Fruit fly (Drosophila melanogaster) whole organism, embryonic: ENCODE results near the gene CG14252.

ENCODE experiments used
- Awh ChIP-seq: fragments of 200-800 bp; sonication (Bioruptor generic); IDR thresholded peaks from 2 replicates; pipeline ENCODE4, ENCODE4 v1.3.6; 2022; ENCODE audit warnings: missing biosample characterization, missing genetic modification characterization
- B-H2 ChIP-seq: fragments of 200-800 bp; sonication (Bioruptor generic); optimal IDR thresholded peaks from 2 replicates; lab custom pipeline; 2018; ENCODE audit warnings: missing biosample characterization, mild to moderate bottlenecking, missing genetic modification characterization
- CG1024 ChIP-seq: fragments of 200-800 bp; sonication (Bioruptor generic); IDR thresholded peaks from 2 replicates; pipeline ENCODE4 v1.3.6; 2022; ENCODE audit warnings: missing biosample characterization, missing genetic modification characterization
- CG10267 ChIP-seq: fragments of 200-800 bp; sonication (Bioruptor generic); optimal IDR thresholded peaks from 2 replicates; lab custom pipeline; 2018; ENCODE audit warnings: missing biosample characterization, mild to moderate bottlenecking, missing genetic modification characterization, moderate library complexity
- CG10959 ChIP-seq: fragments of 200-800 bp; sonication (Bioruptor generic); IDR thresholded peaks from 2 replicates; pipeline ENCODE4 v1.3.6; 2022; ENCODE audit warnings: missing biosample characterization, missing genetic modification characterization
- CG10979 ChIP-seq: fragments of 200-800 bp; sonication (Bioruptor generic); optimal IDR thresholded peaks from 2 replicates; lab custom pipeline; 2018; ENCODE audit warnings: missing biosample characterization, mild to moderate bottlenecking, missing genetic modification characterization, moderate library complexity
- CG11456 ChIP-seq: fragments of 200-800 bp; sonication (Bioruptor generic); IDR thresholded peaks from 3 replicates; pipeline ENCODE4 v1.3.6; 2022; ENCODE audit warnings: missing biosample characterization, missing genetic modification characterization
- CG12104 ChIP-seq: fragments of 200-800 bp; sonication (Bioruptor generic); optimal IDR thresholded peaks from 3 replicates; lab custom pipeline; 2016; ENCODE audit warnings: missing biosample characterization, missing genetic modification characterization
- CG13894 ChIP-seq: fragments of 200-800 bp; sonication (Bioruptor generic); optimal IDR thresholded peaks from 3 replicates; lab custom pipeline; 2018; ENCODE audit warnings: missing biosample characterization, mild to moderate bottlenecking, missing genetic modification characterization, moderate library complexity
- CG14667 ChIP-seq: fragments of 200-800 bp; sonication (Bioruptor generic); IDR thresholded peaks from 2 replicates; pipeline ENCODE4 v1.3.6; 2022; ENCODE audit warnings: missing biosample characterization, missing genetic modification characterization
- CG14710 ChIP-seq: fragments of 200-800 bp; sonication (Bioruptor generic); optimal IDR thresholded peaks from 3 replicates; lab custom pipeline; 2019; ENCODE audit warnings: missing biosample characterization, mild to moderate bottlenecking, missing genetic modification characterization, moderate library complexity
- CG1603 ChIP-seq: fragments of 200-800 bp; sonication (Bioruptor generic); optimal IDR thresholded peaks from 2 replicates; lab custom pipeline; 2019; ENCODE audit warnings: missing biosample characterization, mild to moderate bottlenecking, missing genetic modification characterization, moderate library complexity
- CG3065 ChIP-seq: fragments of 200-800 bp; sonication (Bioruptor generic); optimal IDR thresholded peaks from 2 replicates; lab custom pipeline; 2016; ENCODE audit warnings: missing biosample characterization, missing genetic modification characterization
- CG34376 ChIP-seq: fragments of 200-800 bp; sonication (Bioruptor generic); optimal IDR thresholded peaks from 2 replicates; lab custom pipeline; 2018; ENCODE audit warnings: missing biosample characterization, mild to moderate bottlenecking, missing genetic modification characterization
- CG6272 ChIP-seq: fragments of 200-800 bp; sonication (Bioruptor generic); IDR thresholded peaks from 2 replicates; pipeline ENCODE4 v1.3.6; 2022; ENCODE audit warnings: missing biosample characterization, missing genetic modification characterization
- CG7745 ChIP-seq: fragments of 200-800 bp; sonication (Bioruptor generic); optimal IDR thresholded peaks from 2 replicates; lab custom pipeline; 2018; ENCODE audit warnings: missing biosample characterization, mild to moderate bottlenecking, missing genetic modification characterization, moderate library complexity
- CG9932 ChIP-seq: fragments of 200-800 bp; sonication (Bioruptor generic); IDR thresholded peaks from 2 replicates; pipeline ENCODE4 v1.3.6; 2022; ENCODE audit warnings: missing biosample characterization, missing genetic modification characterization
- Fer2 ChIP-seq: fragments of 200-800 bp; sonication (Bioruptor generic); optimal IDR thresholded peaks from 2 replicates; lab custom pipeline; 2018; ENCODE audit warnings: missing biosample characterization, mild to moderate bottlenecking, missing genetic modification characterization, moderate library complexity
- MESR4 ChIP-seq: fragments of 200-800 bp; sonication (Bioruptor generic); optimal IDR thresholded peaks from 2 replicates; lab custom pipeline; 2018; ENCODE audit warnings: missing biosample characterization, mild to moderate bottlenecking, missing genetic modification characterization, moderate library complexity
- Mad ChIP-seq: fragments of 200-800 bp; sonication (Bioruptor generic); optimal IDR thresholded peaks from 2 replicates; lab custom pipeline; 2016; ENCODE audit warnings: missing biosample characterization, missing genetic modification characterization
- Myb ChIP-seq: fragments of 200-800 bp; sonication (Bioruptor generic); optimal IDR thresholded peaks from 2 replicates; lab custom pipeline; 2016; ENCODE audit warnings: missing biosample characterization, missing genetic modification characterization
- NC2β ChIP-seq: fragments of 200-800 bp; sonication (Bioruptor generic); optimal IDR thresholded peaks from 2 replicates; lab custom pipeline; 2016; ENCODE audit warnings: missing biosample characterization, missing genetic modification characterization
- Usf ChIP-seq: fragments of 200-800 bp; sonication (Bioruptor generic); optimal IDR thresholded peaks from 2 replicates; lab custom pipeline; 2017; ENCODE audit warnings: missing genotype, missing biosample characterization, missing genetic modification characterization
- aop ChIP-seq: fragments of 200-800 bp; sonication (Bioruptor generic); IDR thresholded peaks from 2 replicates; pipeline ENCODE4 v1.3.6; 2022; ENCODE audit warnings: missing biosample characterization, missing genetic modification characterization
- ara ChIP-seq: fragments of 200-800 bp; sonication (Bioruptor generic); IDR thresholded peaks from 2 replicates; pipeline ENCODE4 v1.3.6; 2022; ENCODE audit warnings: missing biosample characterization, missing genetic modification characterization
- bigmax ChIP-seq: fragments of 200-800 bp; sonication (Bioruptor generic); optimal IDR thresholded peaks from 2 replicates; lab custom pipeline; 2018; ENCODE audit warnings: missing biosample characterization, mild to moderate bottlenecking, missing genetic modification characterization
- bsh ChIP-seq, 2 experiments: fragments of 200-800 bp; sonication (Bioruptor generic); optimal IDR thresholded peaks; 2 replicates each; lab custom pipeline; 2017 to 2018; ENCODE audit warnings: mild to moderate bottlenecking in 2 of 2, missing biosample characterization in 2 of 2, missing genetic modification characterization in 2 of 2, moderate library complexity in 1 of 2
- danr ChIP-seq: fragments of 200-800 bp; sonication (Bioruptor generic); IDR thresholded peaks from 2 replicates; pipeline ENCODE4 v1.3.6; 2022; ENCODE audit warnings: missing biosample characterization, missing genetic modification characterization
- en ChIP-seq: fragments of 200-800 bp; sonication (Bioruptor generic); optimal IDR thresholded peaks from 2 replicates; lab custom pipeline; 2016; ENCODE audit warnings: missing biosample characterization, missing genetic modification characterization
- gcm ChIP-seq: fragments of 200-800 bp; sonication (Bioruptor generic); optimal IDR thresholded peaks from 2 replicates; lab custom pipeline; 2019; ENCODE audit warnings: missing biosample characterization, mild to moderate bottlenecking, missing genetic modification characterization, moderate library complexity
- gem ChIP-seq: fragments of 200-800 bp; sonication (Bioruptor generic); optimal IDR thresholded peaks from 2 replicates; lab custom pipeline; 2019; ENCODE audit warnings: missing biosample characterization, mild to moderate bottlenecking, missing genetic modification characterization, moderate library complexity
- gsb ChIP-seq: fragments of 200-800 bp; sonication (Bioruptor generic); IDR thresholded peaks from 2 replicates; pipeline ENCODE4 v1.3.6; 2022; ENCODE audit warnings: missing biosample characterization, missing genetic modification characterization
- gsb-n ChIP-seq: fragments of 200-800 bp; sonication (Bioruptor generic); optimal IDR thresholded peaks from 3 replicates; lab custom pipeline; 2018; ENCODE audit warnings: missing biosample characterization, mild to moderate bottlenecking, missing genetic modification characterization
- h ChIP-seq: fragments of >200 bp; optimal IDR thresholded peaks from 2 replicates; lab custom pipeline; 2017
- hkb ChIP-seq, 2 experiments: fragments of 200-800 bp in 1 of 2; fragments of >200 bp in 1 of 2; sonication (Bioruptor generic) in 1 of 2; IDR thresholded peaks in 1 of 2; optimal IDR thresholded peaks in 1 of 2; 2 replicates each; pipeline versions ENCODE4 v1.3.6 to Lab custom; 2017 to 2022; ENCODE audit warnings: missing biosample characterization in 1 of 2, missing genetic modification characterization in 1 of 2
- lab ChIP-seq: fragments of 200-800 bp; sonication (Bioruptor generic); optimal IDR thresholded peaks from 3 replicates; lab custom pipeline; 2017; ENCODE audit warnings: missing biosample characterization, missing genetic modification characterization, mild to moderate bottlenecking, moderate library complexity, missing genetic modification reagents
- mam ChIP-seq: fragments of 200-800 bp; sonication (Bioruptor generic); optimal IDR thresholded peaks from 3 replicates; lab custom pipeline; 2016; ENCODE audit warnings: missing biosample characterization, missing genetic modification characterization
- nmo ChIP-seq: fragments of 200-800 bp; sonication (Bioruptor generic); optimal IDR thresholded peaks from 2 replicates; lab custom pipeline; 2018; ENCODE audit warnings: missing biosample characterization, mild to moderate bottlenecking, missing genetic modification characterization, moderate library complexity
- odd ChIP-seq: fragments of 200-800 bp; sonication (Bioruptor generic); optimal IDR thresholded peaks from 2 replicates; lab custom pipeline; 2017; ENCODE audit warnings: missing biosample characterization, mild to moderate bottlenecking, missing genetic modification characterization
- rib ChIP-seq: fragments of 200-800 bp; sonication (Bioruptor generic); IDR thresholded peaks from 2 replicates; pipeline ENCODE4 v1.3.6; 2022; ENCODE audit warnings: missing biosample characterization, missing genetic modification characterization
- row ChIP-seq: fragments of 200-800 bp; sonication (Bioruptor generic); IDR thresholded peaks from 3 replicates; pipeline ENCODE4 v1.3.6; 2022; ENCODE audit warnings: missing biosample characterization, missing genetic modification characterization
- sc ChIP-seq, 3 experiments: fragments of >200 bp in 2 of 3; fragments of 200-800 bp in 1 of 3; sonication (Bioruptor generic) in 1 of 3; optimal IDR thresholded peaks; 2 replicates in 2 of 3; 3 replicates in 1 of 3; lab custom pipeline; 2017; ENCODE audit warnings: mild to moderate bottlenecking in 1 of 3, missing biosample characterization in 1 of 3, missing genetic modification characterization in 1 of 3, missing genetic modification reagents in 1 of 3
- scrt ChIP-seq: fragments of 200-800 bp; sonication (Bioruptor generic); optimal IDR thresholded peaks from 2 replicates; lab custom pipeline; 2018; ENCODE audit warnings: missing biosample characterization, mild to moderate bottlenecking, missing genetic modification characterization, moderate library complexity
- sens-2 ChIP-seq: fragments of 200-800 bp; sonication (Bioruptor generic); IDR thresholded peaks from 2 replicates; pipeline ENCODE4 v1.3.6; 2022; ENCODE audit warnings: missing biosample characterization, missing genetic modification characterization
- sob ChIP-seq: fragments of 200-800 bp; sonication (Bioruptor generic); IDR thresholded peaks from 2 replicates; pipeline ENCODE4 v1.3.6; 2022; ENCODE audit warnings: missing biosample characterization, missing genetic modification characterization
- sr ChIP-seq: fragments of 200-800 bp; sonication (Bioruptor generic); IDR thresholded peaks from 3 replicates; pipeline ENCODE4 v1.3.6; 2022; ENCODE audit warnings: missing biosample characterization, missing genetic modification characterization
- tap ChIP-seq: fragments of 200-800 bp; optimal IDR thresholded peaks from 3 replicates; lab custom pipeline; 2019; ENCODE audit warnings: missing biosample characterization, mild to moderate bottlenecking, missing genetic modification characterization, moderate library complexity
- tll ChIP-seq, 2 experiments: fragments of 200-800 bp in 1 of 2; fragments of >200 bp in 1 of 2; sonication (Bioruptor generic) in 1 of 2; optimal IDR thresholded peaks; 2 replicates each; lab custom pipeline; 2017 to 2019; ENCODE audit warnings: missing biosample characterization in 2 of 2, missing genetic modification characterization in 2 of 2, mild to moderate bottlenecking in 1 of 2, moderate library complexity in 1 of 2
- tna ChIP-seq: fragments of 200-800 bp; sonication (Bioruptor generic); IDR thresholded peaks from 2 replicates; pipeline ENCODE4 v1.3.6; 2022; ENCODE audit warnings: missing biosample characterization, missing genetic modification characterization; ENCODE audit not compliant: partially characterized antibody
- toy ChIP-seq: fragments of 200-800 bp; sonication (Bioruptor generic); IDR thresholded peaks from 2 replicates; pipeline ENCODE4 v1.3.6; 2022; ENCODE audit warnings: missing biosample characterization, missing genetic modification characterization

CG14252 gene

dm6 chr3R:26966794-26967323 lies 21.5 kb downstream of the CG14252 start, which contains the start of gene CG5521 (continued):
- TF ChIP-seq sr (GFP tag; lab: Robert Waterston, UW) (peak; percentile 67; the same call in 2 of the 3 replicates), B-H2 (GFP tag; lab: Kevin White, UChicago) (no peak), Fer2 (no peak), tap (no peak), row (GFP tag; lab: Robert Waterston, UW) (peak; percentile 84), gem (tag; lab: Kevin White, UChicago) (no peak), ara (GFP tag; lab: Robert Waterston, UW) (0 out of 2 replicates have a peak, but pooled peaks have one; percentile 24), CG14710 (tag; lab: Kevin White, UChicago) (no peak), odd (GFP tag; lab: Kevin White, UChicago) (no peak), CG13894 (tag; lab: Kevin White, UChicago) (peak; percentile 32), sc (optimal IDR thresholded peaks at IDR 0.05; lab: Kevin White, UChicago) (no peak), sc (GFP tag; optimal IDR thresholded peaks at IDR 0.05; lab: Kevin White, UChicago) (no peak), bsh (GFP tag; optimal IDR thresholded peaks at IDR 0.05; lab: Kevin White, UChicago) (no peak), nmo (peak; percentile 0), MESR4 (GFP tag; lab: Kevin White, UChicago) (peak; percentile 90), gsb (no peak), CG10267 (tag; lab: Kevin White, UChicago) (peak; percentile 2), sens-2 (GFP tag; lab: Robert Waterston, UW) (no peak), CG7745 (tag; lab: Kevin White, UChicago) (no peak), h (no peak), lab (GFP tag; lab: Kevin White, UChicago) (peak; percentile 7), CG12104 (GFP tag; lab: Kevin White, UChicago) (no peak), hkb (optimal IDR thresholded peaks at IDR 0.05; lab: Kevin White, UChicago) (no peak), hkb (GFP tag; IDR thresholded peaks at IDR 0.05; lab: Robert Waterston, UW) (peak; percentile 50; the same call in 1 of the 2 replicates), NC2β (GFP tag; lab: Kevin White, UChicago) (no peak), toy (no peak), Mad (GFP tag; lab: Kevin White, UChicago) (no peak), bigmax (GFP tag; lab: Kevin White, UChicago) (no peak), CG9932 (GFP tag; lab: Robert Waterston, UW) (0 out of 2 replicates have a peak, but pooled peaks have one; percentile 16), gsb-n (tag; lab: Kevin White, UChicago) (no peak), CG1603 (tag; lab: Kevin White, UChicago) (peak; percentile 2), Awh (GFP tag; lab: Robert Waterston, UW) (no peak), CG10979 (tag; lab: Kevin White, UChicago) (no peak), CG6272 (GFP tag; lab: Robert Waterston, UW) (no peak), danr (no peak), en (GFP tag; lab: Kevin White, UChicago) (no peak), gcm (no peak), CG10959 (no peak), tll (GFP tag; optimal IDR thresholded peaks at IDR 0.05; lab: Kevin White, UChicago) (no peak), CG34376 (GFP tag; lab: Kevin White, UChicago) (peak; percentile 5), mam (GFP tag; lab: Kevin White, UChicago) (no peak), Myb (GFP tag; lab: Kevin White, UChicago) (peak; percentile 88), rib (GFP tag; lab: Robert Waterston, UW) (peak; percentile 48; the same call in 1 of the 2 replicates), CG1024 (GFP tag; lab: Robert Waterston, UW) (no peak), CG3065 (GFP tag; lab: Kevin White, UChicago) (no peak), scrt (GFP tag; lab: Kevin White, UChicago) (no peak), tna (peak; percentile 48; the same call in 1 of the 2 replicates), CG11456 (GFP tag; lab: Robert Waterston, UW) (no peak), aop (GFP tag; lab: Robert Waterston, UW) (no peak), CG14667 (GFP tag; lab: Robert Waterston, UW) (no peak), sob (GFP tag; lab: Robert Waterston, UW) (no peak), Usf (GFP tag; lab: Kevin White, UChicago) (no peak)
